Fruit fly (Drosophila melanogaster): ENCODE measurements around the gene CG32473.

dm6 chr3R:13274257-13274796 is 28.1 kb upstream of the CG32473 start:
- TF ChIP-seq kay (GFP tag; ENCODE audit: borderline replicate concordance) (no peak), Mnt (GFP tag; optimal IDR thresholded peaks at IDR 0.05) (no peak), Crg-1 (GFP tag; optimal IDR thresholded peaks at IDR 0.05) (no peak), cnc (optimal IDR thresholded peaks at IDR 0.05) (no peak), CG7045 (GFP tag; optimal IDR thresholded peaks at IDR 0.05) (no peak)
